Worm (Caenorhabditis elegans) whole organism, L3 larva: ENCODE measurements around the gene dao-4.

Experiments
- R02D3.7 ChIP-seq: fragments of 150-350 bp; optimal IDR thresholded peaks from 2 replicates; lab custom pipeline; 2014; ENCODE audit warnings: missing biosample characterization, missing genetic modification characterization
- ZK546.5 ChIP-seq: sonication (generic microtip); optimal IDR thresholded peaks from 2 replicates; lab custom pipeline; 2017; ENCODE audit warnings: missing biosample characterization, missing genetic modification characterization
- ama-1 ChIP-seq: fragments of 150-350 bp; optimal IDR thresholded peaks from 2 replicates; lab custom pipeline; 2018
- ceh-16 ChIP-seq: sonication (generic microtip); optimal IDR thresholded peaks from 2 replicates; lab custom pipeline; 2017; ENCODE audit warnings: missing biosample characterization, missing genetic modification characterization
- ceh-82 ChIP-seq: fragments of 150-350 bp; optimal IDR thresholded peaks from 2 replicates; lab custom pipeline; 2014; ENCODE audit warnings: missing biosample characterization, missing genetic modification characterization
- ceh-9 ChIP-seq: sonication (generic microtip); optimal IDR thresholded peaks from 2 replicates; lab custom pipeline; 2018; ENCODE audit warnings: missing biosample characterization, missing genetic modification characterization
- egl-5 ChIP-seq: fragments of 150-350 bp; optimal IDR thresholded peaks from 2 replicates; lab custom pipeline; 2017; ENCODE audit warnings: missing biosample characterization, missing genetic modification reagents, missing genetic modification characterization, inconsistent platforms
- elt-1 ChIP-seq: fragments of 150-350 bp; optimal IDR thresholded peaks from 2 replicates; lab custom pipeline; 2014; ENCODE audit warnings: missing biosample characterization, missing genetic modification characterization
- elt-2 ChIP-seq: sonication (generic microtip); optimal IDR thresholded peaks from 2 replicates; lab custom pipeline; 2016; ENCODE audit warnings: missing genetic modification reagents, mild to moderate bottlenecking, missing genetic modification characterization, missing compliant biosample characterization
- elt-3 ChIP-seq, 3 experiments: fragments of 150-350 bp in 1 of 3; sonication (generic microtip) in 2 of 3; optimal IDR thresholded peaks; 2 replicates in 2 of 3; 4 replicates in 1 of 3; lab custom pipeline; 2014 to 2017; ENCODE audit warnings: missing biosample characterization in 3 of 3, missing genetic modification characterization in 3 of 3
- eor-1 ChIP-seq, 2 experiments: fragments of 150-350 bp; optimal IDR thresholded peaks; 2 replicates each; lab custom pipeline; 2014 to 2018; ENCODE audit warnings: missing biosample characterization in 2 of 2, missing genetic modification characterization in 2 of 2
- fkh-10 ChIP-seq: sonication (generic microtip); optimal IDR thresholded peaks from 2 replicates; lab custom pipeline; 2017; ENCODE audit warnings: missing biosample characterization, missing genetic modification reagents, missing genetic modification characterization
- fos-1 ChIP-seq: fragments of 150-350 bp; optimal IDR thresholded peaks from 2 replicates; lab custom pipeline; 2014; ENCODE audit warnings: missing biosample characterization, missing genetic modification characterization
- hmg-11 ChIP-seq: sonication (generic microtip); optimal IDR thresholded peaks from 2 replicates; lab custom pipeline; 2016; ENCODE audit warnings: missing genetic modification characterization, missing compliant biosample characterization
- jun-1 ChIP-seq: fragments of 150-350 bp; optimal IDR thresholded peaks from 2 replicates; lab custom pipeline; 2014; ENCODE audit warnings: missing biosample characterization, missing genetic modification reagents, missing genetic modification characterization
- lin-15B ChIP-seq: fragments of 150-350 bp; optimal IDR thresholded peaks from 2 replicates; lab custom pipeline; 2014; ENCODE audit warnings: missing biosample characterization, missing genetic modification characterization
- lsy-12 ChIP-seq: sonication (generic microtip); optimal IDR thresholded peaks from 2 replicates; lab custom pipeline; 2016; ENCODE audit warnings: mild to moderate bottlenecking, missing genetic modification characterization, missing compliant biosample characterization
- mdl-1 ChIP-seq: fragments of 150-350 bp; optimal IDR thresholded peaks from 2 replicates; lab custom pipeline; 2014; ENCODE audit warnings: missing biosample characterization, missing genetic modification characterization
- mml-1 ChIP-seq: fragments of 150-350 bp; sonication (generic microtip); optimal IDR thresholded peaks from 3 replicates; lab custom pipeline; 2014; ENCODE audit warnings: missing biosample characterization, missing genetic modification characterization
- nfya-1 ChIP-seq: sonication (generic microtip); optimal IDR thresholded peaks from 2 replicates; lab custom pipeline; 2017; ENCODE audit warnings: missing genetic modification characterization, mild to moderate bottlenecking, missing compliant biosample characterization, antibody characterized with exemption, moderate library complexity; ENCODE audit not compliant: insufficient read depth
- nhr-11 ChIP-seq: fragments of 150-350 bp; optimal IDR thresholded peaks from 2 replicates; lab custom pipeline; 2014; ENCODE audit warnings: missing biosample characterization, missing genetic modification characterization
- nhr-23 ChIP-seq: fragments of 150-350 bp; optimal IDR thresholded peaks from 2 replicates; lab custom pipeline; 2014; ENCODE audit warnings: missing biosample characterization, missing genetic modification reagents, missing genetic modification characterization
- nhr-25 ChIP-seq: sonication (generic microtip); optimal IDR thresholded peaks from 2 replicates; lab custom pipeline; 2017; ENCODE audit warnings: missing biosample characterization, missing genetic modification characterization
- nhr-43 ChIP-seq: sonication (generic microtip); optimal IDR thresholded peaks from 2 replicates; lab custom pipeline; 2016; ENCODE audit warnings: mild to moderate bottlenecking, missing genetic modification characterization, missing compliant biosample characterization; ENCODE audit not compliant: poor library complexity, severe bottlenecking
- nhr-67 ChIP-seq: fragments of 150-350 bp; optimal IDR thresholded peaks from 2 replicates; lab custom pipeline; 2014; ENCODE audit warnings: missing biosample characterization, missing genetic modification characterization
- pha-4 ChIP-seq: fragments of 150-350 bp; optimal IDR thresholded peaks from 2 replicates; lab custom pipeline; 2014; ENCODE audit warnings: missing biosample characterization, missing genetic modification reagents, missing genetic modification characterization
- pqm-1 ChIP-seq: fragments of 150-350 bp; optimal IDR thresholded peaks from 2 replicates; lab custom pipeline; 2017; ENCODE audit warnings: missing biosample characterization, missing genetic modification characterization, inconsistent platforms
- skn-1 ChIP-seq: fragments of 150-350 bp; optimal IDR thresholded peaks from 2 replicates; lab custom pipeline; 2014; ENCODE audit warnings: missing biosample characterization, missing genetic modification characterization
- snpc-4 ChIP-seq: fragments of 150-350 bp; optimal IDR thresholded peaks from 2 replicates; lab custom pipeline; 2014; ENCODE audit warnings: missing biosample characterization, missing genetic modification characterization
- unc-39 ChIP-seq: sonication (generic microtip); optimal IDR thresholded peaks from 4 replicates; lab custom pipeline; 2017; ENCODE audit warnings: missing biosample characterization, missing genetic modification characterization
- ztf-11 ChIP-seq: fragments of 150-350 bp; optimal IDR thresholded peaks from 2 replicates; lab custom pipeline; 2014; ENCODE audit warnings: missing biosample characterization, missing genetic modification characterization

Gene dao-4

DNA sequence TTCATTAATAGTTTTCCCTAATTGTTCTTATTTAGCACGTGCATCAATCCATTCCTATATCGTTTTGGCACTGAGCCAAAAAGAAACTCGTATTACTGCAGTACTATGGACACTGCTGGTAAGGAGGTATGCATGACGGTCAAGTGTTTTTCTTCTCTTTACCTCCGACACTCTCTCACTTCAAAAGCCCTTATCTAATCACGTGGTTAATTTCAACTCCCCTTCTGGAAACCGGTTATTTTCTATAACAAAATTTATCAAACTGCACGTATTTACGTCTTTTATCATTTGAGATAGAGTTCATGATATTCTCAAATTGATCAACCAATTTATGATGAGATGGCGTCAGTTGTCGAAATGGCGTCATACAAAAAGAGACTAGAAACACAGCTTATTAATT lies 23.5 kb upstream of the dao-4 start:
- TF ChIP-seq nhr-43 (peak; percentile 61), elt-3 (tag; optimal IDR thresholded peaks at IDR 0.05; lab: Kevin White, UChicago) (peak in 1 of 3 experiments; percentile 81), nhr-23 (tag; lab: Kevin White, UChicago) (peak; percentile 56), lsy-12 (tag; lab: Kevin White, UChicago) (peak; percentile 15), nhr-67 (no peak), pqm-1 (peak; percentile 90), skn-1 (tag; lab: Kevin White, UChicago) (peak; percentile 25), nfya-1 (peak; percentile 4), ceh-82 (no peak), pha-4 (peak; percentile 64), nhr-25 (tag; lab: Kevin White, UChicago) (peak; percentile 36), mdl-1 (tag; lab: Kevin White, UChicago) (peak; percentile 38), elt-2 (peak; percentile 93), ztf-11 (tag; lab: Kevin White, UChicago) (no peak), fos-1 (no peak), jun-1 (peak; percentile 77)
- TF ChIP-seq, all 47 proteins: peak for 12

ce11 chrX:10053742-10054409 lies 21.2 kb upstream of the dao-4 start, which contains the start of gene cbs-1:
Gene cbs-1 (plus strand): TSS chrX:10054275.
- TF ChIP-seq pha-4 (peak; percentile 19), elt-2 (peak; percentile 88), fkh-10 (GFP tag; lab: Kevin White, UChicago) (no peak), pqm-1 (peak; percentile 53), nhr-25 (tag; lab: Kevin White, UChicago) (peak; percentile 38), unc-39 (tag; lab: Kevin White, UChicago) (no peak), elt-1 (tag; lab: Kevin White, UChicago) (peak; percentile 27)

ce11 chrX:10054410-10054800 lies 20.7 kb upstream of the dao-4 start:
- peak; percentile 71 for TF ChIP-seq elt-2
- TF ChIP-seq pqm-1, result peak; percentile 25
- no peak for TF ChIP-seq eor-1 (tag; optimal IDR thresholded peaks at IDR 0.05; lab: Kevin White, UChicago)
- peak in 1 of 3 experiments; percentile 25 for TF ChIP-seq elt-3 (tag; optimal IDR thresholded peaks at IDR 0.05; lab: Kevin White, UChicago)

- no peak for TF ChIP-seq snpc-4 (tag; lab: Kevin White, UChicago)
- TF ChIP-seq nhr-67, result no peak
- TF ChIP-seq jun-1, result no peak
These were observed 16.8 kb upstream of the dao-4 start, which contains the start of gene ZC373.2 for ce11 chrX:10058332-10058731. Gene ZC373.2 (minus strand): TSS chrX:10058432.

DNA sequence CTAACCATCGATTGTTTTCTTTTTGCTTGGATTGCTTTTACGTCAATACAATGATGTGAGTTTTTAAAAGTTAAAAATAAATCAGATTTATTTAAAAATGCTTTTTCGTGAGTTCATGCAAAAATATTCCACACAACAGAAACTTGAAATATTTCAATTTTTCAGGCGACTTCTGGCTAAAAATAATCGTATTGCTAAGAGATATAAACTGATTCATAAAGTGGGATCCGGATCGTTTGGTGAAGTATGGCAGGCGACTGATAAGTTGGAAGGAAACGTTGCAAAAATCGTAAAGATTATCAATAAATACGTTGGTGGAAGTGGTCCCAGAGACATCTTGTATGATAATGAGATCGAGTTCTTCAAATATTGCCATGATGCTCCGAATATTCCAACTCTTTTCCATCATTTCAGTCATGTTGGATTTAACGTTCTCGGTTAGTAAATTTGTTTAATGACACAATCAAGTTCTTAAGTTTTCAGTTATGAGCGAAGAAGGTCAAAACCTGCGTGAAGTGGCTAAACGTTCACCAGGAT lies 14.5 kb upstream of the dao-4 start, which contains the start of gene ZC373.3:
Gene ZC373.3 (plus strand): TSS at position 51 of the 537 bp plus-strand sequence.
- TF ChIP-seq hmg-11 (no peak), ama-1 (no peak), mml-1 (no peak), R02D3.7 (no peak), ceh-9 (tag; lab: Kevin White, UChicago) (no peak), nhr-23 (tag; lab: Kevin White, UChicago) (no peak), ceh-16 (tag; lab: Kevin White, UChicago) (no peak), ceh-82 (no peak), nfya-1 (no peak), ZK546.5 (tag; lab: Kevin White, UChicago) (no peak), lsy-12 (tag; lab: Kevin White, UChicago) (no peak), nhr-25 (tag; lab: Kevin White, UChicago) (no peak), nhr-11 (no peak)

ce11 chrX:10068468-10068867 lies 6.6 kb upstream of the dao-4 start:
- peak; percentile 49 for TF ChIP-seq egl-5 (tag; lab: Kevin White, UChicago)
- TF ChIP-seq nfya-1, result peak; percentile 1
- no peak for TF ChIP-seq lin-15B
